Fruit fly (Drosophila melanogaster) whole organism, embryonic: ENCODE results near the gene CG10621.
A peak's percentile ranks its signal among the peaks of the same experiment; 100 is the strongest.

ENCODE experiments used
- Bdp1 ChIP-seq: fragments of 200-800 bp; sonication (Bioruptor generic); optimal IDR thresholded peaks from 3 replicates; lab custom pipeline; 2016; ENCODE audit warnings: missing biosample characterization, missing genetic modification characterization
- CG12299 ChIP-seq: fragments of 200-800 bp; sonication (Bioruptor generic); optimal IDR thresholded peaks from 2 replicates; lab custom pipeline; 2018; ENCODE audit warnings: missing biosample characterization, mild to moderate bottlenecking, missing genetic modification characterization
- CG12769 ChIP-seq: fragments of 200-800 bp; sonication (Bioruptor generic); optimal IDR thresholded peaks from 2 replicates; lab custom pipeline; 2019; ENCODE audit warnings: missing biosample characterization, mild to moderate bottlenecking, missing genetic modification characterization, moderate library complexity
- CG13424 ChIP-seq: fragments of 200-800 bp; sonication (Bioruptor generic); optimal IDR thresholded peaks from 2 replicates; lab custom pipeline; 2019; ENCODE audit warnings: missing biosample characterization, mild to moderate bottlenecking, missing genetic modification characterization, moderate library complexity
- CG14667 ChIP-seq: fragments of 200-800 bp; sonication (Bioruptor generic); IDR thresholded peaks from 2 replicates; pipeline ENCODE4 v1.3.6; 2022; ENCODE audit warnings: missing biosample characterization, missing genetic modification characterization
- CG17612 ChIP-seq: fragments of 200-800 bp; sonication (Bioruptor generic); IDR thresholded peaks from 2 replicates; pipeline ENCODE4 v1.3.6; 2022; ENCODE audit warnings: missing biosample characterization, missing genetic modification characterization
- CG1792 ChIP-seq: fragments of 200-800 bp; sonication (Bioruptor generic); optimal IDR thresholded peaks from 2 replicates; lab custom pipeline; 2016; ENCODE audit warnings: missing biosample characterization, missing genetic modification characterization
- CG18619 ChIP-seq: fragments of 200-800 bp; sonication (Bioruptor generic); optimal IDR thresholded peaks from 3 replicates; lab custom pipeline; 2017; ENCODE audit warnings: missing biosample characterization, mild to moderate bottlenecking, missing genetic modification characterization
- CG2678 ChIP-seq: fragments of 200-800 bp; sonication (Bioruptor generic); optimal IDR thresholded peaks from 3 replicates; lab custom pipeline; 2019; ENCODE audit warnings: missing biosample characterization, mild to moderate bottlenecking, missing genetic modification characterization, moderate library complexity
- CG3065 ChIP-seq: fragments of 200-800 bp; sonication (Bioruptor generic); optimal IDR thresholded peaks from 2 replicates; lab custom pipeline; 2016; ENCODE audit warnings: missing biosample characterization, missing genetic modification characterization
- CG3163 ChIP-seq: fragments of 200-800 bp; sonication (Bioruptor generic); optimal IDR thresholded peaks from 3 replicates; lab custom pipeline; 2016; ENCODE audit warnings: missing biosample characterization, missing genetic modification characterization
- CG3407 ChIP-seq: fragments of 200-800 bp; sonication (Bioruptor generic); optimal IDR thresholded peaks from 2 replicates; lab custom pipeline; 2018; ENCODE audit warnings: missing biosample characterization, mild to moderate bottlenecking, missing genetic modification characterization
- CG4617 ChIP-seq: fragments of 200-800 bp; sonication (Bioruptor generic); optimal IDR thresholded peaks from 3 replicates; lab custom pipeline; 2016; ENCODE audit warnings: missing biosample characterization, missing genetic modification characterization, borderline replicate concordance
- CG4854 ChIP-seq: fragments of 200-800 bp; sonication (Bioruptor generic); optimal IDR thresholded peaks from 2 replicates; lab custom pipeline; 2016; ENCODE audit warnings: missing biosample characterization, missing genetic modification characterization, inconsistent platforms
- CG6175 ChIP-seq: fragments of 200-800 bp; sonication (Bioruptor generic); IDR thresholded peaks from 3 replicates; pipeline ENCODE4 v1.3.6; 2022; ENCODE audit warnings: missing biosample characterization, missing genetic modification characterization
- CG6272 ChIP-seq: fragments of 200-800 bp; sonication (Bioruptor generic); IDR thresholded peaks from 2 replicates; pipeline ENCODE4 v1.3.6; 2022; ENCODE audit warnings: missing biosample characterization, missing genetic modification characterization
- CG7271 ChIP-seq: fragments of 200-800 bp; sonication (Bioruptor generic); optimal IDR thresholded peaks from 2 replicates; lab custom pipeline; 2018; ENCODE audit warnings: missing biosample characterization, mild to moderate bottlenecking, missing genetic modification characterization, moderate library complexity
- CG8281 ChIP-seq: fragments of 200-800 bp; sonication (Bioruptor generic); optimal IDR thresholded peaks from 2 replicates; lab custom pipeline; 2018; ENCODE audit warnings: missing biosample characterization, mild to moderate bottlenecking, missing genetic modification characterization, moderate library complexity
- CG8944 ChIP-seq: fragments of 200-800 bp; sonication (Bioruptor generic); optimal IDR thresholded peaks from 3 replicates; lab custom pipeline; 2016; ENCODE audit warnings: missing biosample characterization, missing genetic modification characterization
- CG9437 ChIP-seq: fragments of 200-800 bp; sonication (Bioruptor generic); optimal IDR thresholded peaks from 2 replicates; lab custom pipeline; 2018; ENCODE audit warnings: missing biosample characterization, mild to moderate bottlenecking, missing genetic modification characterization
- CG9727 ChIP-seq: fragments of 200-800 bp; sonication (Bioruptor generic); optimal IDR thresholded peaks from 3 replicates; lab custom pipeline; 2017; ENCODE audit warnings: missing biosample characterization, mild to moderate bottlenecking, missing genetic modification characterization
- CrebB ChIP-seq: fragments of 200-800 bp; sonication (Bioruptor generic); optimal IDR thresholded peaks from 3 replicates; lab custom pipeline; 2018; ENCODE audit warnings: missing biosample characterization, mild to moderate bottlenecking, missing genetic modification characterization
- Dip2 ChIP-seq: fragments of 200-800 bp; sonication (Bioruptor generic); IDR thresholded peaks from 2 replicates; pipeline ENCODE4 v1.3.6; 2022; ENCODE audit warnings: missing biosample characterization, missing genetic modification characterization
- Elba2 ChIP-seq: fragments of 200-800 bp; sonication (Bioruptor generic); optimal IDR thresholded peaks from 3 replicates; lab custom pipeline; 2016; ENCODE audit warnings: missing biosample characterization, missing genetic modification characterization
- Hr78 ChIP-seq, 2 experiments: fragments of 200-800 bp in 1 of 2; fragments of >200 bp in 1 of 2; sonication (Bioruptor generic) in 1 of 2; optimal IDR thresholded peaks; 2 replicates each; lab custom pipeline; 2017 to 2019; ENCODE audit warnings: missing biosample characterization in 2 of 2, missing genetic modification characterization in 2 of 2, mild to moderate bottlenecking in 1 of 2, moderate library complexity in 1 of 2
- Lhr ChIP-seq: fragments of 200-800 bp; sonication (Bioruptor generic); optimal IDR thresholded peaks from 3 replicates; lab custom pipeline; 2017; ENCODE audit warnings: mild to moderate bottlenecking, missing biosample characterization, missing genetic modification reagents, missing genetic modification characterization
- Med ChIP-seq: fragments of 200-800 bp; sonication (Bioruptor generic); peaks from one replicate; lab custom pipeline; 2016; ENCODE audit warnings: missing biosample characterization, missing genetic modification characterization, mild to moderate bottlenecking, inconsistent platforms, moderate library complexity
- Myb ChIP-seq: fragments of 200-800 bp; sonication (Bioruptor generic); optimal IDR thresholded peaks from 2 replicates; lab custom pipeline; 2016; ENCODE audit warnings: missing biosample characterization, missing genetic modification characterization
- NC2β ChIP-seq: fragments of 200-800 bp; sonication (Bioruptor generic); optimal IDR thresholded peaks from 2 replicates; lab custom pipeline; 2016; ENCODE audit warnings: missing biosample characterization, missing genetic modification characterization
- PHDP ChIP-seq: fragments of 200-800 bp; sonication (Bioruptor generic); optimal IDR thresholded peaks from 3 replicates; lab custom pipeline; 2018; ENCODE audit warnings: missing biosample characterization, mild to moderate bottlenecking, missing genetic modification characterization, moderate library complexity
- Scr ChIP-seq: fragments of 200-800 bp; sonication (Bioruptor generic); IDR thresholded peaks from 2 replicates; pipeline ENCODE4 v1.3.6; 2022; ENCODE audit warnings: missing biosample characterization, missing genetic modification characterization; ENCODE audit not compliant: partially characterized antibody
- Tbp ChIP-seq: fragments of >200 bp; optimal IDR thresholded peaks from 2 replicates; lab custom pipeline; 2018; ENCODE audit warnings: missing biosample characterization, missing genetic modification characterization
- Trl ChIP-seq, 3 experiments: fragments of >200 bp in 2 of 3; fragments of 200-800 bp in 1 of 3; sonication (Bioruptor generic) in 1 of 3; optimal IDR thresholded peaks; 2 replicates in 1 of 3; 3 replicates in 2 of 3; lab custom pipeline; 2016 to 2017; ENCODE audit warnings: missing biosample characterization in 1 of 3, missing genetic modification characterization in 1 of 3
- abd-A ChIP-seq: fragments of 200-800 bp; sonication (Bioruptor generic); optimal IDR thresholded peaks from 3 replicates; lab custom pipeline; 2019; ENCODE audit warnings: missing biosample characterization, mild to moderate bottlenecking, missing genetic modification characterization, moderate library complexity
- bcd ChIP-seq: fragments of 200-800 bp; sonication (Bioruptor generic); optimal IDR thresholded peaks from 2 replicates; lab custom pipeline; 2017; ENCODE audit warnings: missing biosample characterization, mild to moderate bottlenecking, missing genetic modification characterization
- dati ChIP-seq: fragments of 200-800 bp; sonication (Bioruptor generic); IDR thresholded peaks from 2 replicates; pipeline ENCODE4 v1.3.6; 2022; ENCODE audit warnings: missing biosample characterization, missing genetic modification characterization
- fu2 ChIP-seq: fragments of 200-800 bp; sonication (Bioruptor generic); optimal IDR thresholded peaks from 2 replicates; lab custom pipeline; 2016; ENCODE audit warnings: missing biosample characterization, missing genetic modification characterization
- gcm ChIP-seq: fragments of 200-800 bp; sonication (Bioruptor generic); optimal IDR thresholded peaks from 2 replicates; lab custom pipeline; 2019; ENCODE audit warnings: missing biosample characterization, mild to moderate bottlenecking, missing genetic modification characterization, moderate library complexity
- grau ChIP-seq: fragments of 200-800 bp; optimal IDR thresholded peaks from 3 replicates; lab custom pipeline; 2019; ENCODE audit warnings: missing biosample characterization, mild to moderate bottlenecking, missing genetic modification characterization, moderate library complexity
- hb ChIP-seq: fragments of 200-800 bp; sonication (Bioruptor generic); IDR thresholded peaks from 3 replicates; pipeline ENCODE4 v1.3.6; 2022; ENCODE audit warnings: missing biosample characterization, missing genetic modification characterization; ENCODE audit not compliant: partially characterized antibody
- inv ChIP-seq: fragments of 200-800 bp; sonication (Bioruptor generic); IDR thresholded peaks from 2 replicates; pipeline ENCODE4 v1.3.6; 2022; ENCODE audit warnings: missing biosample characterization, missing genetic modification characterization; ENCODE audit not compliant: partially characterized antibody
- klu ChIP-seq: fragments of 200-800 bp; sonication (Bioruptor generic); IDR thresholded peaks from 2 replicates; pipeline ENCODE4 v1.3.6; 2022; ENCODE audit warnings: missing biosample characterization, missing genetic modification characterization
- peb ChIP-seq: fragments of 200-800 bp; sonication (Bioruptor generic); IDR thresholded peaks from 2 replicates; pipeline ENCODE4 v1.3.6; 2022; ENCODE audit warnings: missing biosample characterization, missing genetic modification characterization
- phol ChIP-seq: fragments of 200-800 bp; sonication (Bioruptor generic); optimal IDR thresholded peaks from 3 replicates; lab custom pipeline; 2018; ENCODE audit warnings: missing biosample characterization, mild to moderate bottlenecking, missing genetic modification characterization, moderate library complexity
- sc ChIP-seq, 3 experiments: fragments of >200 bp in 2 of 3; fragments of 200-800 bp in 1 of 3; sonication (Bioruptor generic) in 1 of 3; optimal IDR thresholded peaks; 2 replicates in 2 of 3; 3 replicates in 1 of 3; lab custom pipeline; 2017; ENCODE audit warnings: mild to moderate bottlenecking in 1 of 3, missing biosample characterization in 1 of 3, missing genetic modification characterization in 1 of 3, missing genetic modification reagents in 1 of 3
- sens-2 ChIP-seq: fragments of 200-800 bp; sonication (Bioruptor generic); IDR thresholded peaks from 2 replicates; pipeline ENCODE4 v1.3.6; 2022; ENCODE audit warnings: missing biosample characterization, missing genetic modification characterization
- shn ChIP-seq: fragments of 200-800 bp; sonication (Bioruptor generic); optimal IDR thresholded peaks from 3 replicates; lab custom pipeline; 2016; ENCODE audit warnings: missing biosample characterization, missing genetic modification characterization
- sisA ChIP-seq: fragments of 200-800 bp; sonication (Bioruptor generic); IDR thresholded peaks from 2 replicates; pipeline ENCODE4 v1.3.6; 2022; ENCODE audit warnings: missing biosample characterization, missing genetic modification characterization
- tll ChIP-seq, 2 experiments: fragments of 200-800 bp in 1 of 2; fragments of >200 bp in 1 of 2; sonication (Bioruptor generic) in 1 of 2; optimal IDR thresholded peaks; 2 replicates each; lab custom pipeline; 2017 to 2019; ENCODE audit warnings: missing biosample characterization in 2 of 2, missing genetic modification characterization in 2 of 2, mild to moderate bottlenecking in 1 of 2, moderate library complexity in 1 of 2
- tup ChIP-seq: fragments of 200-800 bp; sonication (Bioruptor generic); optimal IDR thresholded peaks from 2 replicates; lab custom pipeline; 2016; ENCODE audit warnings: missing biosample characterization, mild to moderate bottlenecking, missing genetic modification characterization, moderate library complexity

Gene CG10621

dm6 chr2L:19002959-19003371 is 48.7 kb upstream of the CG10621 start, which contains the start of gene CG31793 (continued):
- no peak for TF ChIP-seq sens-2 (GFP tag; lab: Robert Waterston, UW)
- no peak for TF ChIP-seq Bdp1 (GFP tag; lab: Kevin White, UChicago)
- TF ChIP-seq hb (GFP tag; lab: Robert Waterston, UW), result no peak
- TF ChIP-seq bcd, result peak; percentile 31
- TF ChIP-seq sc (optimal IDR thresholded peaks at IDR 0.05; lab: Kevin White, UChicago), result no peak
- no peak for TF ChIP-seq sc (GFP tag; optimal IDR thresholded peaks at IDR 0.05; lab: Kevin White, UChicago)
- TF ChIP-seq CG18619 (GFP tag; lab: Kevin White, UChicago), result peak; percentile 32
- TF ChIP-seq CG9727 (GFP tag; lab: Kevin White, UChicago), result peak; percentile 51
- no peak for TF ChIP-seq Lhr (GFP tag; lab: Kevin White, UChicago)
- TF ChIP-seq NC2β (GFP tag; lab: Kevin White, UChicago), result no peak
- peak; percentile 72 for TF ChIP-seq grau
- no peak for TF ChIP-seq Hr78 (GFP tag; optimal IDR thresholded peaks at IDR 0.05; lab: Kevin White, UChicago)
- TF ChIP-seq CG13424 (tag; lab: Kevin White, UChicago), result peak; percentile 60
- no peak for TF ChIP-seq abd-A (tag; lab: Kevin White, UChicago)
- TF ChIP-seq CG6272 (GFP tag; lab: Robert Waterston, UW), result no peak
- TF ChIP-seq klu, result no peak
- TF ChIP-seq CG17612 (GFP tag; lab: Robert Waterston, UW), result no peak
- no peak for TF ChIP-seq CG8944 (GFP tag; lab: Kevin White, UChicago)
- no peak for TF ChIP-seq Myb (GFP tag; lab: Kevin White, UChicago)
- TF ChIP-seq CG4617 (GFP tag; lab: Kevin White, UChicago), result no peak
- no peak for TF ChIP-seq Dip2 (GFP tag; lab: Robert Waterston, UW)
- TF ChIP-seq CG12769 (tag; lab: Kevin White, UChicago), result no peak
- TF ChIP-seq CG14667 (GFP tag; lab: Robert Waterston, UW), result no peak
- TF ChIP-seq Trl (optimal IDR thresholded peaks at IDR 0.05; lab: Kevin White, UChicago), result no peak
- no peak for TF ChIP-seq Trl (GFP tag; optimal IDR thresholded peaks at IDR 0.05; lab: Kevin White, UChicago)
- TF ChIP-seq CG12299, result peak; percentile 29
- no peak for TF ChIP-seq CG3407 (GFP tag; lab: Kevin White, UChicago)
- no peak for TF ChIP-seq dati (GFP tag; lab: Robert Waterston, UW)
- peak; percentile 79 for TF ChIP-seq CG2678 (tag; lab: Kevin White, UChicago)
- no peak for TF ChIP-seq shn (GFP tag; lab: Kevin White, UChicago)
- TF ChIP-seq CG3065 (GFP tag; lab: Kevin White, UChicago), result no peak
- no peak for TF ChIP-seq CrebB (tag; lab: Kevin White, UChicago)
- no peak for TF ChIP-seq fu2 (GFP tag; lab: Kevin White, UChicago)
- no peak for TF ChIP-seq Scr (GFP tag; lab: Robert Waterston, UW)
- no peak for TF ChIP-seq CG7271 (tag; lab: Kevin White, UChicago)
- TF ChIP-seq Med (GFP tag; lab: Kevin White, UChicago), result peak; percentile 84
- TF ChIP-seq phol, result peak; percentile 46
- no peak for TF ChIP-seq CG8281 (tag; lab: Kevin White, UChicago)
- TF ChIP-seq inv, result no peak
- TF ChIP-seq CG9437 (GFP tag; lab: Kevin White, UChicago), result peak; percentile 40
- TF ChIP-seq CG4854 (GFP tag; lab: Kevin White, UChicago), result no peak
- no peak for TF ChIP-seq CG1792 (GFP tag; lab: Kevin White, UChicago)
- peak; percentile 40 for TF ChIP-seq gcm (GFP tag; lab: Kevin White, UChicago)
- TF ChIP-seq CG6175 (GFP tag; lab: Robert Waterston, UW), result no peak
- no peak for TF ChIP-seq CG3163 (GFP tag; lab: Kevin White, UChicago)
- TF ChIP-seq Elba2 (GFP tag; lab: Kevin White, UChicago), result no peak
- TF ChIP-seq peb (GFP tag; lab: Robert Waterston, UW), result no peak
- no peak for TF ChIP-seq sisA (GFP tag; lab: Robert Waterston, UW)
- peak; percentile 75 for TF ChIP-seq PHDP
- no peak for TF ChIP-seq Tbp (GFP tag; lab: Kevin White, UChicago)
- TF ChIP-seq tup, result no peak
- TF ChIP-seq tll (GFP tag; optimal IDR thresholded peaks at IDR 0.05; lab: Kevin White, UChicago), result no peak
